Fruit fly (Drosophila melanogaster) whole organism, adult: ENCODE measurements around the gene CG32829.

Experiments
- CG11617 ChIP-seq: fragments of 200-800 bp; sonication (Bioruptor generic); optimal IDR thresholded peaks from 2 replicates; lab custom pipeline; 2017; ENCODE audit warnings: mild to moderate bottlenecking, missing biosample characterization, missing genetic modification reagents, missing genetic modification characterization
- CG12768 ChIP-seq: fragments of 200-800 bp; sonication (Bioruptor generic); optimal IDR thresholded peaks from 2 replicates; lab custom pipeline; 2017; ENCODE audit warnings: missing biosample characterization, missing genetic modification characterization, mild to moderate bottlenecking, moderate library complexity, missing genetic modification reagents
- CG14711 ChIP-seq: fragments of 200-800 bp; sonication (Bioruptor generic); optimal IDR thresholded peaks from 2 replicates; lab custom pipeline; 2018; ENCODE audit warnings: missing biosample characterization, mild to moderate bottlenecking, missing genetic modification characterization, moderate library complexity
- CG1620 ChIP-seq: fragments of 200-800 bp; sonication (Bioruptor generic); optimal IDR thresholded peaks from 2 replicates; lab custom pipeline; 2016; ENCODE audit warnings: missing biosample characterization, missing genetic modification characterization
- CG33017 ChIP-seq: fragments of 200-800 bp; sonication (Bioruptor generic); optimal IDR thresholded peaks from 2 replicates; lab custom pipeline; 2018; ENCODE audit warnings: missing biosample characterization, mild to moderate bottlenecking, missing genetic modification characterization, moderate library complexity
- CG5204 ChIP-seq: fragments of 200-800 bp; sonication (Bioruptor generic); optimal IDR thresholded peaks from 2 replicates; lab custom pipeline; 2016; ENCODE audit warnings: missing biosample characterization, missing genetic modification characterization
- CG7045 ChIP-seq: fragments of 200-800 bp; sonication (Bioruptor generic); optimal IDR thresholded peaks from 2 replicates; lab custom pipeline; 2017; ENCODE audit warnings: missing biosample characterization, mild to moderate bottlenecking, missing genetic modification characterization
- CG7101 ChIP-seq: fragments of 200-800 bp; sonication (Bioruptor generic); optimal IDR thresholded peaks from 2 replicates; lab custom pipeline; 2018; ENCODE audit warnings: missing biosample characterization, mild to moderate bottlenecking, missing genetic modification characterization, moderate library complexity
- Clk ChIP-seq: fragments of 200-800 bp; sonication (Bioruptor generic); optimal IDR thresholded peaks from 2 replicates; lab custom pipeline; 2017; ENCODE audit warnings: missing biosample characterization, missing genetic modification characterization
- Crg-1 ChIP-seq: fragments of 200-800 bp; sonication (Bioruptor generic); optimal IDR thresholded peaks from 2 replicates; lab custom pipeline; 2016; ENCODE audit warnings: missing biosample characterization, missing genetic modification characterization
- Hr96 ChIP-seq: fragments of 200-800 bp; sonication (Bioruptor generic); optimal IDR thresholded peaks from 2 replicates; lab custom pipeline; 2016; ENCODE audit warnings: missing biosample characterization, missing genetic modification characterization
- Mnt ChIP-seq: fragments of 200-800 bp; sonication (Bioruptor generic); optimal IDR thresholded peaks from 2 replicates; lab custom pipeline; 2016; ENCODE audit warnings: missing biosample characterization, mild to moderate bottlenecking, missing genetic modification characterization
- bab1 ChIP-seq: fragments of 200-800 bp; sonication (Bioruptor generic); optimal IDR thresholded peaks from 3 replicates; lab custom pipeline; 2019; ENCODE audit warnings: missing biosample characterization, mild to moderate bottlenecking, missing genetic modification characterization, moderate library complexity
- cic ChIP-seq: fragments of 200-800 bp; sonication (Bioruptor generic); optimal IDR thresholded peaks from 2 replicates; lab custom pipeline; 2017; ENCODE audit warnings: missing biosample characterization, mild to moderate bottlenecking, missing genetic modification characterization, moderate library complexity
- cnc ChIP-seq, 2 experiments: fragments of >200 bp; optimal IDR thresholded peaks; 2 replicates each; lab custom pipeline; 2017
- kay ChIP-seq: fragments of 200-800 bp; sonication (Bioruptor generic); peaks from one replicate; lab custom pipeline; 2016; ENCODE audit warnings: missing biosample characterization, missing genetic modification characterization, borderline replicate concordance
- ovo ChIP-seq: fragments of 200-800 bp; sonication (Bioruptor generic); optimal IDR thresholded peaks from 2 replicates; lab custom pipeline; 2016; ENCODE audit warnings: missing biosample characterization, missing genetic modification characterization
- pad ChIP-seq: fragments of 200-800 bp; sonication (Bioruptor generic); optimal IDR thresholded peaks from 3 replicates; lab custom pipeline; 2017; ENCODE audit warnings: missing biosample characterization, missing genetic modification characterization, mild to moderate bottlenecking, moderate library complexity, missing genetic modification reagents
- tj ChIP-seq: fragments of 200-800 bp; sonication (Bioruptor generic); optimal IDR thresholded peaks from 3 replicates; lab custom pipeline; 2017; ENCODE audit warnings: missing biosample characterization, mild to moderate bottlenecking, missing genetic modification characterization, moderate library complexity
- toe ChIP-seq: fragments of 200-800 bp; sonication (Bioruptor generic); optimal IDR thresholded peaks from 2 replicates; lab custom pipeline; 2016; ENCODE audit warnings: missing biosample characterization, missing genetic modification characterization

The CG32829 gene

dm6 chr2L:6921360-6922090, 5.3 kb upstream of the CG32829 start:
- TF ChIP-seq CG7045 (GFP tag; lab: Kevin White, UChicago) (no peak), Hr96 (GFP tag; lab: Kevin White, UChicago) (no peak), Clk (GFP tag; lab: Kevin White, UChicago) (no peak), tj (no peak), Crg-1 (GFP tag; lab: Kevin White, UChicago) (no peak), CG12768 (GFP tag; lab: Kevin White, UChicago) (no peak), ovo (no peak), CG33017 (no peak), CG7101 (tag; lab: Kevin White, UChicago) (no peak), Mnt (no peak), CG14711 (tag; lab: Kevin White, UChicago) (no peak), CG1620 (GFP tag; lab: Kevin White, UChicago) (no peak), CG11617 (GFP tag; lab: Kevin White, UChicago) (no peak), kay (no peak)

DNA sequence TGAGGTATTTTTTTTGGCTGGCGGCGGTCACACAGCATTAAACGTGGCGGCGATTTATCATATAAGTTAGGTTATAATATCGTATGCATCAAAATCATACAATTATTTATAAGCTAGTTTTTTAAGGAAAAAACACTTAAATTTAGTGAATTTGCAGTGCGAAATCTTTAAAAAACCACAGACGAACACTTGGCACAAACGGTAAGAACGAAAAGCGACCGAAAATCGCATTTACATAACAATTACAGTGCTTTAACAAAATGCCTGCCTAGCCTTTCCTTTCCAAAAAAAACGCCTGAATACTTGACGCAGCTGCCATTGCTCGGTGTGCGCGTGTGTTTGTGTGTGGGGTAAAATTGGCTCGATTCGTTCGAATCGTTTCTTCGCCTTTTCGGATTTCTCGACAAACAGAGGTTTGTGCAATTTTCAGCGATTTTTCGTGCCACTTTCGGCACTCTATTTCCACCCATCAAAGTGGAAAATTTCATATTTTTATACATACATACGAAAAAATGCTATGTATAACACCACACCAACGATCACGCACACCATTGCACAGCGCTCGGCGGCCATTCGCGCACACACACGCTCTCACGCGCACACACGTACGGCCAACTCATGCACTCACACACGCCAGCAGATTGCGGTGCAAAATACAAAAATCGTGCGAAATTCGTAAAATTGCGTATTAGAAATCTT, 4.6 kb upstream of the CG32829 start, which contains the start of gene Hrb27C:
Gene Hrb27C, plus strand, starts transcription at position 44 of the 699 bp plus-strand sequence.
- TF ChIP-seq cic (GFP tag; lab: Kevin White, UChicago): peak; percentile 55
- TF ChIP-seq Hr96 (GFP tag; lab: Kevin White, UChicago): no peak
- no peak for TF ChIP-seq CG33017
- TF ChIP-seq CG12768 (GFP tag; lab: Kevin White, UChicago): peak; percentile 5
- no peak for TF ChIP-seq CG7045 (GFP tag; lab: Kevin White, UChicago)
- no peak for TF ChIP-seq Crg-1 (GFP tag; lab: Kevin White, UChicago)
- TF ChIP-seq ovo: no peak
- no peak for TF ChIP-seq CG7101 (tag; lab: Kevin White, UChicago)
- TF ChIP-seq kay: no peak
- peak; percentile 45 for TF ChIP-seq Mnt
- no peak for TF ChIP-seq CG5204 (GFP tag; lab: Kevin White, UChicago)
- no peak for TF ChIP-seq CG11617 (GFP tag; lab: Kevin White, UChicago)
- TF ChIP-seq tj: peak; percentile 46
- TF ChIP-seq pad: no peak
- TF ChIP-seq cnc (optimal IDR thresholded peaks at IDR 0.05; lab: Kevin White, UChicago): no peak

dm6 chr2L:6919850-6920660, 3.8 kb upstream of the CG32829 start, which contains the start of gene x16:
x16 (minus strand) TSS chr2L:6920210.
- TF ChIP-seq Mnt: no peak
- TF ChIP-seq ovo: no peak
- TF ChIP-seq CG7101 (tag; lab: Kevin White, UChicago): no peak
- TF ChIP-seq CG1620 (GFP tag; lab: Kevin White, UChicago): no peak
- no peak for TF ChIP-seq tj
- no peak for TF ChIP-seq cnc (optimal IDR thresholded peaks at IDR 0.05; lab: Kevin White, UChicago)
- TF ChIP-seq bab1 (GFP tag; lab: Kevin White, UChicago): no peak
- TF ChIP-seq CG33017: no peak
- TF ChIP-seq Clk (GFP tag; lab: Kevin White, UChicago): no peak
- TF ChIP-seq toe: no peak
- TF ChIP-seq CG7045 (GFP tag; lab: Kevin White, UChicago): no peak
- no peak for TF ChIP-seq CG14711 (tag; lab: Kevin White, UChicago)
- no peak for TF ChIP-seq pad
- TF ChIP-seq cic (GFP tag; lab: Kevin White, UChicago): no peak
- no peak for TF ChIP-seq Crg-1 (GFP tag; lab: Kevin White, UChicago)

DNA sequence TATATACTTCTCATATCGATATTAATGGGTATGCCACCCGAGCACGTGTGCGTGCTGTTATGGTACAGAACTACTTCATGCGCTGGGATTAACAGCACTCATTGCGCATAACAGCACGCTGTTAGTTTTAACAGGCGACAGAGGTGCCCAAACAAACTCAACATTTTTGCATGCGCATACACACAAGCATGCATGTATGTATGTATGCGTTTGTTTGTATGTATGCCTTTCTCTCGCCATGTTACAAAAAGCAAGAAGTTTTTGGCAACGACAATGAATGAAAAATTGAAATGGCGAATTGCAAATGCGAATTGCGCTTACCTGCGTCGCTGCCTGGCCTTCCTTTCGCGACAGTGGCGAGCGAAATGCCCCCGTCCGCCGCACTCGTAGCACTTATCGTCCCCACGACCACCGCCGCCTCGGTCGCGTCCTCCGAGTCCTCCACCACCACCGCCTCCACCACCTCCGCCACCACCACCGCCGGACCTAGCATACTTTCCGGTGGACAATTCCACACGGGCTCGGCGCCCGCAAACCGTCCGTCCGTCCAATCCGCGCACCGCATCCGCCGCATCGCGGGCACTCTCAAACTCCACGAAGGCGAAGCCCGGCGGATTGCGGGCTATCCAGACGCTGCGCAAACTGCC, 3.1 kb upstream of the CG32829 start:
- no peak for TF ChIP-seq CG1620 (GFP tag; lab: Kevin White, UChicago)
- peak; percentile 96 for TF ChIP-seq Mnt
- peak; percentile 35 for TF ChIP-seq CG7045 (GFP tag; lab: Kevin White, UChicago)
- peak; percentile 42 for TF ChIP-seq CG11617 (GFP tag; lab: Kevin White, UChicago)

dm6 chr2L:6918517-6919202, 2.4 kb upstream of the CG32829 start, which contains the start of gene nop5:
nop5 (minus strand) TSS chr2L:6918743.
- TF ChIP-seq kay (no peak), ovo (no peak), CG1620 (GFP tag; lab: Kevin White, UChicago) (no peak), CG7101 (tag; lab: Kevin White, UChicago) (peak; percentile 66), CG7045 (GFP tag; lab: Kevin White, UChicago) (peak; percentile 79), CG11617 (GFP tag; lab: Kevin White, UChicago) (peak; percentile 84), Clk (GFP tag; lab: Kevin White, UChicago) (peak; percentile 6), cnc (optimal IDR thresholded peaks at IDR 0.05; lab: Kevin White, UChicago) (no peak), CG12768 (GFP tag; lab: Kevin White, UChicago) (peak; percentile 77), toe (no peak), CG14711 (tag; lab: Kevin White, UChicago) (peak; percentile 46), Mnt (peak; percentile 99), CG5204 (GFP tag; lab: Kevin White, UChicago) (no peak), pad (peak; percentile 78), cic (GFP tag; lab: Kevin White, UChicago) (peak; percentile 56), Hr96 (GFP tag; lab: Kevin White, UChicago) (no peak), bab1 (GFP tag; lab: Kevin White, UChicago) (peak; percentile 13), tj (peak; percentile 56), CG33017 (peak; percentile 54), Crg-1 (GFP tag; lab: Kevin White, UChicago) (peak; percentile 58)
